Worm (Caenorhabditis elegans) whole organism, L1 larva: ENCODE data around the gene C28A5.1.

Experiments
- C04F5.9 ChIP-seq: sonication (generic microtip); optimal IDR thresholded peaks from 2 replicates; lab custom pipeline; 2016; ENCODE audit warnings: missing genetic modification characterization, missing compliant biosample characterization
- C16A3.4 ChIP-seq: fragments of 150-350 bp; optimal IDR thresholded peaks from 2 replicates; lab custom pipeline; 2014; ENCODE audit warnings: missing biosample characterization, missing genetic modification characterization
- F16B12.6 ChIP-seq: fragments of 150-350 bp; optimal IDR thresholded peaks from 2 replicates; lab custom pipeline; 2014; ENCODE audit warnings: missing biosample characterization, missing genetic modification characterization
- aha-1 ChIP-seq: fragments of 150-350 bp; optimal IDR thresholded peaks from 2 replicates; lab custom pipeline; 2014; ENCODE audit warnings: missing biosample characterization, missing genetic modification characterization
- aly-2 ChIP-seq: fragments of 150-350 bp; optimal IDR thresholded peaks from 2 replicates; lab custom pipeline; 2014; ENCODE audit warnings: missing biosample characterization, missing genetic modification characterization
- ceh-63 ChIP-seq: fragments of 200-800 bp; sonication (Bioruptor generic); optimal IDR thresholded peaks from 2 replicates; lab custom pipeline; 2018; ENCODE audit warnings: mild to moderate bottlenecking, missing genetic modification characterization, missing compliant biosample characterization
- ceh-8 ChIP-seq: fragments of 200-800 bp; sonication (Bioruptor generic); optimal IDR thresholded peaks from 2 replicates; lab custom pipeline; 2018; ENCODE audit warnings: mild to moderate bottlenecking, missing genetic modification characterization, moderate library complexity, missing compliant biosample characterization
- ceh-88 ChIP-seq: fragments of 200-800 bp; sonication (Bioruptor generic); IDR thresholded peaks from 2 replicates; pipeline ENCODE4 v1.3.6; 2022; ENCODE audit warnings: missing genetic modification characterization, missing compliant biosample characterization
- ceh-90 ChIP-seq: sonication (generic microtip); optimal IDR thresholded peaks from 2 replicates; lab custom pipeline; 2016; ENCODE audit warnings: missing genetic modification characterization, missing compliant biosample characterization
- ces-1 ChIP-seq: fragments of 150-350 bp; optimal IDR thresholded peaks from 2 replicates; lab custom pipeline; 2014; ENCODE audit warnings: missing biosample characterization, missing genetic modification reagents, missing genetic modification characterization
- efl-1 ChIP-seq, 4 experiments: fragments of 150-350 bp; optimal IDR thresholded peaks in 3 of 4; peaks in 1 of 4; 1 replicate in 1 of 4; 2 replicates in 3 of 4; lab custom pipeline; 2014; ENCODE audit warnings: missing biosample characterization in 2 of 4, missing genetic modification characterization in 2 of 4, missing genetic modification reagents in 2 of 4
- efl-3 ChIP-seq: fragments of 200-800 bp; sonication (Bioruptor generic); optimal IDR thresholded peaks from 2 replicates; lab custom pipeline; 2018; ENCODE audit warnings: mild to moderate bottlenecking, missing genetic modification characterization, missing compliant biosample characterization
- egl-13 ChIP-seq: sonication (generic microtip); optimal IDR thresholded peaks from 2 replicates; lab custom pipeline; 2016; ENCODE audit warnings: missing genotype, missing genetic modification reagents, missing genetic modification characterization, missing compliant biosample characterization
- egl-27 ChIP-seq, 2 experiments: fragments of 150-350 bp in 1 of 2; sonication (generic microtip); optimal IDR thresholded peaks; 3 replicates each; lab custom pipeline; 2017 to 2018; ENCODE audit warnings: missing biosample characterization in 2 of 2, missing genetic modification characterization in 2 of 2, missing genetic modification reagents in 2 of 2
- elt-2 ChIP-seq: sonication (generic microtip); optimal IDR thresholded peaks from 2 replicates; lab custom pipeline; 2016; ENCODE audit warnings: missing genetic modification characterization, mild to moderate bottlenecking, inconsistent platforms, missing compliant biosample characterization, missing genetic modification reagents
- elt-3 ChIP-seq, 6 experiments: fragments of 150-350 bp in 1 of 6; sonication (generic microtip); optimal IDR thresholded peaks; 2 replicates each; lab custom pipeline; 2017 to 2018; ENCODE audit warnings: missing biosample characterization in 6 of 6, missing genetic modification characterization in 6 of 6, inconsistent platforms in 1 of 6
- fkh-10 ChIP-seq: sonication (generic microtip); optimal IDR thresholded peaks from 2 replicates; lab custom pipeline; 2017; ENCODE audit warnings: missing biosample characterization, missing genetic modification reagents, missing genetic modification characterization
- fos-1 ChIP-seq: fragments of 150-350 bp; optimal IDR thresholded peaks from 2 replicates; lab custom pipeline; 2014; ENCODE audit warnings: missing biosample characterization, missing genetic modification characterization
- grh-1 ChIP-seq: fragments of 200-800 bp; sonication (Bioruptor generic); IDR thresholded peaks from 2 replicates; pipeline ENCODE4 v1.3.6; 2022; ENCODE audit warnings: missing genetic modification reagents, missing genetic modification characterization, missing compliant biosample characterization
- hlh-17 ChIP-seq: fragments of 200-800 bp; sonication (Bioruptor generic); optimal IDR thresholded peaks from 2 replicates; lab custom pipeline; 2018; ENCODE audit warnings: missing genetic modification characterization, mild to moderate bottlenecking, missing compliant biosample characterization, moderate library complexity, borderline replicate concordance
- hlh-4 ChIP-seq: sonication (generic microtip); optimal IDR thresholded peaks from 2 replicates; lab custom pipeline; 2016; ENCODE audit warnings: mild to moderate bottlenecking, missing genetic modification characterization, missing compliant biosample characterization
- hpl-2 ChIP-seq: fragments of 150-350 bp; optimal IDR thresholded peaks from 2 replicates; lab custom pipeline; 2014; ENCODE audit warnings: missing biosample characterization, missing genetic modification reagents, missing genetic modification characterization
- jun-1 ChIP-seq: fragments of 150-350 bp; optimal IDR thresholded peaks from 2 replicates; lab custom pipeline; 2014; ENCODE audit warnings: missing biosample characterization, missing genetic modification reagents, missing genetic modification characterization
- lin-13 ChIP-seq: fragments of 150-350 bp; optimal IDR thresholded peaks from 2 replicates; lab custom pipeline; 2014; ENCODE audit warnings: missing biosample characterization, missing genetic modification reagents, missing genetic modification characterization
- lin-14 ChIP-seq: fragments of 200-800 bp; sonication (Bioruptor generic); optimal IDR thresholded peaks from 2 replicates; lab custom pipeline; 2018; ENCODE audit warnings: mild to moderate bottlenecking, missing genetic modification characterization, moderate library complexity, missing compliant biosample characterization
- lin-35 ChIP-seq, 2 experiments: fragments of 150-350 bp; optimal IDR thresholded peaks; 2 replicates each; lab custom pipeline; 2014; ENCODE audit warnings: missing biosample characterization in 2 of 2, missing genetic modification characterization in 2 of 2, missing genetic modification reagents in 2 of 2
- lir-3 ChIP-seq: sonication (generic microtip); optimal IDR thresholded peaks from 2 replicates; lab custom pipeline; 2016; ENCODE audit warnings: mild to moderate bottlenecking, missing genetic modification characterization, moderate library complexity, missing compliant biosample characterization; ENCODE audit not compliant: poor library complexity
- mef-2 ChIP-seq: fragments of 150-350 bp; optimal IDR thresholded peaks from 2 replicates; lab custom pipeline; 2014; ENCODE audit warnings: missing biosample characterization, missing genetic modification characterization
- nhr-19 ChIP-seq: fragments of 200-800 bp; sonication (Bioruptor generic); conservative IDR thresholded peaks from 2 replicates; pipeline ENCODE4 v1.3.6; 2022; ENCODE audit warnings: missing genetic modification characterization, missing compliant biosample characterization
- nhr-20 ChIP-seq: sonication (generic microtip); optimal IDR thresholded peaks from 2 replicates; lab custom pipeline; 2016; ENCODE audit warnings: mild to moderate bottlenecking, missing genetic modification characterization, missing compliant biosample characterization
- nhr-28 ChIP-seq: fragments of 150-350 bp; optimal IDR thresholded peaks from 2 replicates; lab custom pipeline; 2014; ENCODE audit warnings: missing biosample characterization, missing genetic modification characterization
- nhr-76 ChIP-seq: sonication (generic microtip); optimal IDR thresholded peaks from 2 replicates; lab custom pipeline; 2017; ENCODE audit warnings: missing biosample characterization, missing genetic modification characterization
- nhr-85 ChIP-seq: sonication (generic microtip); peaks from one replicate; lab custom pipeline; 2016; ENCODE audit warnings: missing genetic modification characterization, inconsistent platforms, missing compliant biosample characterization
- nhr-90 ChIP-seq: sonication (generic microtip); optimal IDR thresholded peaks from 2 replicates; lab custom pipeline; 2016; ENCODE audit warnings: mild to moderate bottlenecking, missing genetic modification characterization, missing compliant biosample characterization; ENCODE audit not compliant: poor library complexity
- pag-3 ChIP-seq: sonication (generic microtip); optimal IDR thresholded peaks from 2 replicates; lab custom pipeline; 2017; ENCODE audit warnings: missing genetic modification characterization, mild to moderate bottlenecking, missing compliant biosample characterization, antibody characterized with exemption, borderline replicate concordance; ENCODE audit not compliant: insufficient read depth
- pqm-1 ChIP-seq: sonication (generic microtip); optimal IDR thresholded peaks from 3 replicates; lab custom pipeline; 2017; ENCODE audit warnings: missing biosample characterization, missing genetic modification characterization
- rnt-1 ChIP-seq: sonication (generic microtip); optimal IDR thresholded peaks from 2 replicates; lab custom pipeline; 2016; ENCODE audit warnings: mild to moderate bottlenecking, missing genetic modification characterization, moderate library complexity, missing compliant biosample characterization
- skn-1 ChIP-seq: fragments of 150-350 bp; optimal IDR thresholded peaks from 2 replicates; lab custom pipeline; 2014; ENCODE audit warnings: missing biosample characterization, missing genetic modification characterization
- sox-4 ChIP-seq: sonication (generic microtip); optimal IDR thresholded peaks from 2 replicates; lab custom pipeline; 2016; ENCODE audit warnings: missing genetic modification characterization, missing compliant biosample characterization
- sptf-1 ChIP-seq: fragments of 150-350 bp; optimal IDR thresholded peaks from 2 replicates; lab custom pipeline; 2014; ENCODE audit warnings: missing biosample characterization, missing genetic modification characterization
- sup-37 ChIP-seq: fragments of 200-800 bp; sonication (Bioruptor generic); optimal IDR thresholded peaks from 2 replicates; lab custom pipeline; 2018; ENCODE audit warnings: mild to moderate bottlenecking, missing genetic modification characterization, missing compliant biosample characterization
- swsn-7 ChIP-seq: sonication (generic microtip); optimal IDR thresholded peaks from 2 replicates; lab custom pipeline; 2016; ENCODE audit warnings: missing genetic modification characterization, missing compliant biosample characterization
- unc-130 ChIP-seq: fragments of 150-350 bp; optimal IDR thresholded peaks from 2 replicates; lab custom pipeline; 2017; ENCODE audit warnings: missing biosample characterization, missing genetic modification characterization, inconsistent platforms
- unc-30 ChIP-seq: sonication (generic microtip); optimal IDR thresholded peaks from 2 replicates; lab custom pipeline; 2017; ENCODE audit warnings: missing biosample characterization, missing genetic modification characterization
- unc-62 ChIP-seq: fragments of 150-350 bp; optimal IDR thresholded peaks from 2 replicates; lab custom pipeline; 2014; ENCODE audit warnings: missing biosample characterization, missing genetic modification reagents, missing genetic modification characterization
- unc-86 ChIP-seq: sonication (generic microtip); optimal IDR thresholded peaks from 2 replicates; lab custom pipeline; 2016; ENCODE audit warnings: missing genetic modification characterization, missing compliant biosample characterization
- unc-98 ChIP-seq: fragments of 200-800 bp; sonication (Bioruptor generic); IDR thresholded peaks from 2 replicates; pipeline ENCODE4 v1.3.6; 2022; ENCODE audit warnings: missing genetic modification characterization, missing compliant biosample characterization
- xbp-1 ChIP-seq: sonication (generic microtip); optimal IDR thresholded peaks from 2 replicates; lab custom pipeline; 2016; ENCODE audit warnings: missing genetic modification characterization, missing compliant biosample characterization
- zip-4 ChIP-seq: fragments of 200-800 bp; sonication (Bioruptor generic); optimal IDR thresholded peaks from 2 replicates; lab custom pipeline; 2018; ENCODE audit warnings: mild to moderate bottlenecking, missing genetic modification characterization, moderate library complexity, missing compliant biosample characterization
- ztf-4 ChIP-seq: fragments of 150-350 bp; optimal IDR thresholded peaks from 2 replicates; lab custom pipeline; 2014; ENCODE audit warnings: missing biosample characterization, missing genetic modification characterization

Gene C28A5.1

ce11 chrIII:4414041-4414440, 20.1 kb downstream of the C28A5.1 start (continued):
- TF ChIP-seq nhr-90 (tag; lab: Kevin White, UChicago): peak; percentile 66
- peak; percentile 3 to 46 for TF ChIP-seq lin-35 (GFP tag; optimal IDR thresholded peaks at IDR 0.05; lab: Kevin White, UChicago)
- peak; percentile 9 for TF ChIP-seq lin-13
- peak; percentile 16 for TF ChIP-seq unc-86 (tag; lab: Kevin White, UChicago)
- peak; percentile 4 for TF ChIP-seq ceh-90 (tag; lab: Kevin White, UChicago)
- peak; percentile 13 for TF ChIP-seq sox-4 (tag; lab: Kevin White, UChicago)
- peak; percentile 52 for TF ChIP-seq nhr-20 (tag; lab: Kevin White, UChicago)
- peak; percentile 51 for TF ChIP-seq xbp-1
- peak; percentile 33 for TF ChIP-seq skn-1 (tag; lab: Kevin White, UChicago)

DNA sequence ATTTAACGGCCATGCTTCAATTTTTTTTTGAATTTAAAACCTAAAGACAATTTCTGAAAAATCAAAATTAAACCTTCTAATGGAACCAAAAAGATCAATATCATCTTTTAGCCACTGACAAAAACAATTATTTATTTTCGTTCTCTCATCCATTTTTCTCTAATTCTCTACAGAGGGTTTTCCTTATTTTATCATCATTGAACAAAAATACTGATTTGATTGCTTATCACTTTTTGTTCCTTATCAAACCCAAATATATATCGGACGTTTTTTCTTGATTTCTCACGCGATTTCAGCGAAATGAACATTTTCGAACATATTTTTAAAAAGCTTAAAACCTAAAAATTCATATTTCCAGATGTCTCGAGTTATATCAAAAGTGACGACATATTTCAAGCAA, 21.0 kb downstream of the C28A5.1 start, which contains the start of gene mpc-1:
Gene mpc-1 (plus strand): TSS at position 359 of the 400 bp plus-strand sequence.
- TF ChIP-seq elt-2 (tag; lab: Kevin White, UChicago) (peak; percentile 86), jun-1 (tag; lab: Kevin White, UChicago) (no peak), unc-130 (tag; lab: Kevin White, UChicago) (no peak), unc-30 (tag; lab: Kevin White, UChicago) (no peak), nhr-85 (tag; lab: Kevin White, UChicago) (peak; percentile 72), sup-37 (no peak), ceh-63 (GFP tag; lab: Kevin White, UChicago) (no peak), efl-3 (GFP tag; lab: Kevin White, UChicago) (no peak), nhr-76 (tag; lab: Kevin White, UChicago) (no peak), nhr-90 (tag; lab: Kevin White, UChicago) (no peak), aly-2 (tag; lab: Kevin White, UChicago) (no peak), ces-1 (no peak), hlh-17 (GFP tag; lab: Kevin White, UChicago) (no peak), egl-13 (no peak), efl-1 (optimal IDR thresholded peaks at IDR 0.05; lab: Kevin White, UChicago) (no peak), efl-1 (GFP tag; optimal IDR thresholded peaks at IDR 0.05 in 1 of 2; lab: Kevin White, UChicago) (no peak), unc-98 (GFP tag; lab: Robert Waterston, UW) (no peak), nhr-28 (tag; lab: Kevin White, UChicago) (no peak), F16B12.6 (tag; lab: Kevin White, UChicago) (no peak), swsn-7 (no peak), sptf-1 (tag; lab: Kevin White, UChicago) (no peak), hpl-2 (no peak), elt-3 (tag; optimal IDR thresholded peaks at IDR 0.05; lab: Kevin White, UChicago) (peak in 4 of 6 experiments; percentile 9 to 96 (median 52)), C04F5.9 (tag; lab: Kevin White, UChicago) (no peak), pqm-1 (peak; percentile 53), mef-2 (tag; lab: Kevin White, UChicago) (no peak), egl-27 (tag; optimal IDR thresholded peaks at IDR 0.05; lab: Kevin White, UChicago) (no peak), lir-3 (tag; lab: Kevin White, UChicago) (no peak), ceh-88 (no peak), lin-14 (GFP tag; lab: Kevin White, UChicago) (peak; percentile 54), ztf-4 (tag; lab: Kevin White, UChicago) (no peak), fkh-10 (no peak), pag-3 (tag; lab: Kevin White, UChicago) (no peak), sox-4 (tag; lab: Kevin White, UChicago) (no peak), rnt-1 (tag; lab: Kevin White, UChicago) (no peak), nhr-20 (tag; lab: Kevin White, UChicago) (peak; percentile 1), grh-1 (no peak), unc-62 (GFP tag; lab: Kevin White, UChicago) (no peak), zip-4 (GFP tag; lab: Kevin White, UChicago) (no peak), xbp-1 (no peak), hlh-4 (tag; lab: Kevin White, UChicago) (no peak), nhr-19 (GFP tag; lab: Robert Waterston, UW) (0 out of 2 replicates have a peak, but pooled peaks have one; percentile 8), lin-35 (GFP tag; optimal IDR thresholded peaks at IDR 0.05; lab: Kevin White, UChicago) (peak in 1 of 2 experiments; percentile 24), fos-1 (tag; lab: Kevin White, UChicago) (no peak), C16A3.4 (no peak), aha-1 (tag; lab: Kevin White, UChicago) (no peak), ceh-8 (GFP tag; lab: Kevin White, UChicago) (no peak)
